Worm (Caenorhabditis elegans) whole organism, L4 larva: ENCODE measurements around the gene Y5H2A.4.
A peak's percentile ranks its signal among the peaks of the same experiment; 100 is the strongest.

Experiments
- F10B5.3 ChIP-seq: sonication (generic microtip); optimal IDR thresholded peaks from 2 replicates; lab custom pipeline; 2016; ENCODE audit warnings: mild to moderate bottlenecking, missing genetic modification characterization, missing compliant biosample characterization
- F26F4.8 ChIP-seq: fragments of 200-800 bp; sonication (Bioruptor generic); conservative IDR thresholded peaks from 2 replicates; pipeline ENCODE4 v1.3.6; 2022; ENCODE audit warnings: missing genetic modification characterization, missing compliant biosample characterization
- F37D6.2 ChIP-seq: sonication (generic microtip); optimal IDR thresholded peaks from 2 replicates; lab custom pipeline; 2016; ENCODE audit warnings: mild to moderate bottlenecking, missing genetic modification characterization, missing compliant biosample characterization
- R02D3.7 ChIP-seq: fragments of 150-350 bp; sonication (generic microtip); optimal IDR thresholded peaks from 3 replicates; lab custom pipeline; 2014; ENCODE audit warnings: missing biosample characterization, missing genetic modification characterization
- T20F7.1 ChIP-seq: fragments of 200-800 bp; sonication (Bioruptor generic); optimal IDR thresholded peaks from 2 replicates; lab custom pipeline; 2018; ENCODE audit warnings: mild to moderate bottlenecking, missing genetic modification characterization, missing compliant biosample characterization
- ama-1 ChIP-seq: fragments of 150-350 bp; optimal IDR thresholded peaks from 2 replicates; lab custom pipeline; 2014; ENCODE audit warnings: inconsistent platforms, mixed read lengths
- ceh-32 ChIP-seq: sonication (generic microtip); optimal IDR thresholded peaks from 2 replicates; lab custom pipeline; 2016; ENCODE audit warnings: mild to moderate bottlenecking, missing genetic modification characterization, missing compliant biosample characterization; ENCODE audit not compliant: poor library complexity
- ctbp-1 ChIP-seq: fragments of 200-800 bp; sonication (Bioruptor generic); IDR thresholded peaks from 2 replicates; pipeline ENCODE4 v1.3.6; 2022; ENCODE audit warnings: missing genetic modification reagents, missing genetic modification characterization, missing compliant biosample characterization
- daf-12 ChIP-seq: fragments of 150-350 bp; optimal IDR thresholded peaks from 2 replicates; lab custom pipeline; 2014; ENCODE audit warnings: missing biosample characterization, missing genetic modification reagents, missing genetic modification characterization
- daf-16 ChIP-seq, 3 experiments: sonication (generic microtip); optimal IDR thresholded peaks; 2 replicates each; lab custom pipeline; 2016 to 2017; ENCODE audit warnings: missing genetic modification characterization in 3 of 3, missing genetic modification reagents in 3 of 3, mild to moderate bottlenecking in 2 of 3, missing compliant biosample characterization in 2 of 3, missing biosample characterization in 1 of 3, moderate library complexity in 1 of 3
- dmd-6 ChIP-seq: fragments of 200-800 bp; sonication (Bioruptor generic); IDR thresholded peaks from 2 replicates; pipeline ENCODE4 v1.3.6; 2022; ENCODE audit warnings: missing genetic modification reagents, missing genetic modification characterization, missing compliant biosample characterization
- dmd-9 ChIP-seq: fragments of 200-800 bp; sonication (Bioruptor generic); IDR thresholded peaks from 2 replicates; pipeline ENCODE4 v1.3.6; 2022; ENCODE audit warnings: missing genetic modification reagents, missing genetic modification characterization, missing compliant biosample characterization
- dve-1 ChIP-seq: sonication (generic microtip); optimal IDR thresholded peaks from 2 replicates; lab custom pipeline; 2017; ENCODE audit warnings: antibody characterized with exemption, mild to moderate bottlenecking, missing genetic modification characterization, missing compliant biosample characterization; ENCODE audit not compliant: insufficient read depth
- hlh-11 ChIP-seq: fragments of 200-800 bp; sonication (Bioruptor generic); optimal IDR thresholded peaks from 2 replicates; lab custom pipeline; 2018; ENCODE audit warnings: mild to moderate bottlenecking, missing genetic modification characterization, missing compliant biosample characterization
- lin-13 ChIP-seq: fragments of 150-350 bp; optimal IDR thresholded peaks from 2 replicates; lab custom pipeline; 2014; ENCODE audit warnings: missing biosample characterization, missing genetic modification reagents, missing genetic modification characterization
- lin-38 ChIP-seq: fragments of 200-800 bp; sonication (Bioruptor generic); IDR thresholded peaks from 2 replicates; pipeline ENCODE4 v1.3.6; 2022; ENCODE audit warnings: missing genetic modification reagents, missing genetic modification characterization, missing compliant biosample characterization
- mdl-1 ChIP-seq, 2 experiments: fragments of 150-350 bp in 1 of 2; sonication (generic microtip) in 1 of 2; optimal IDR thresholded peaks; 2 replicates each; lab custom pipeline; 2014 to 2017; ENCODE audit warnings: missing biosample characterization in 2 of 2, missing genetic modification characterization in 2 of 2
- mes-2 ChIP-seq: sonication (generic microtip); optimal IDR thresholded peaks from 2 replicates; lab custom pipeline; 2016; ENCODE audit warnings: missing genotype, mild to moderate bottlenecking, missing genetic modification characterization, missing compliant biosample characterization; ENCODE audit not compliant: poor library complexity, severe bottlenecking
- nhr-102 ChIP-seq: sonication (generic microtip); optimal IDR thresholded peaks from 2 replicates; lab custom pipeline; 2016; ENCODE audit warnings: mild to moderate bottlenecking, missing genetic modification characterization, moderate library complexity, missing compliant biosample characterization
- nhr-11 ChIP-seq: fragments of 150-350 bp; optimal IDR thresholded peaks from 2 replicates; lab custom pipeline; 2014; ENCODE audit warnings: missing biosample characterization, missing genetic modification characterization
- nhr-111 ChIP-seq: fragments of 200-800 bp; sonication (Bioruptor generic); optimal IDR thresholded peaks from 2 replicates; lab custom pipeline; 2018; ENCODE audit warnings: mild to moderate bottlenecking, missing genetic modification characterization, missing compliant biosample characterization
- nhr-237 ChIP-seq: sonication (generic microtip); optimal IDR thresholded peaks from 2 replicates; lab custom pipeline; 2017; ENCODE audit warnings: missing biosample characterization, missing genetic modification characterization
- nhr-28 ChIP-seq: fragments of 150-350 bp; optimal IDR thresholded peaks from 2 replicates; lab custom pipeline; 2014; ENCODE audit warnings: missing biosample characterization, missing genetic modification characterization
- nhr-41 ChIP-seq: fragments of 200-800 bp; sonication (Bioruptor generic); IDR thresholded peaks from 2 replicates; pipeline ENCODE4 v1.3.6; 2022; ENCODE audit warnings: missing genetic modification reagents, missing genetic modification characterization, missing compliant biosample characterization
- php-3 ChIP-seq: fragments of 200-800 bp; sonication (Bioruptor generic); IDR thresholded peaks from 2 replicates; pipeline ENCODE4 v1.3.6; 2022; ENCODE audit warnings: missing genetic modification reagents, missing genetic modification characterization, missing compliant biosample characterization
- pqm-1 ChIP-seq: sonication (generic microtip); optimal IDR thresholded peaks from 2 replicates; lab custom pipeline; 2017; ENCODE audit warnings: missing biosample characterization, missing genetic modification characterization
- saeg-2 ChIP-seq: fragments of 200-800 bp; sonication (Bioruptor generic); IDR thresholded peaks from 2 replicates; pipeline ENCODE4 v1.3.6; 2022; ENCODE audit warnings: missing genetic modification reagents, missing genetic modification characterization, missing compliant biosample characterization
- sdz-12 ChIP-seq: fragments of 200-800 bp; sonication (Bioruptor generic); optimal IDR thresholded peaks from 2 replicates; lab custom pipeline; 2018; ENCODE audit warnings: mild to moderate bottlenecking, missing genetic modification characterization, missing compliant biosample characterization
- set-16 ChIP-seq: fragments of 200-800 bp; sonication (Bioruptor generic); IDR thresholded peaks from 2 replicates; pipeline ENCODE4 v1.3.6; 2022; ENCODE audit warnings: missing genetic modification reagents, missing genetic modification characterization, missing compliant biosample characterization
- snpc-4 ChIP-seq: fragments of 150-350 bp; optimal IDR thresholded peaks from 2 replicates; lab custom pipeline; 2014; ENCODE audit warnings: missing biosample characterization, missing genetic modification characterization
- tag-97 ChIP-seq: fragments of 200-800 bp; sonication (Bioruptor generic); IDR thresholded peaks from 2 replicates; pipeline ENCODE4 v1.3.6; 2022; ENCODE audit warnings: missing genetic modification characterization, missing compliant biosample characterization
- unc-62 ChIP-seq, 3 experiments: fragments of 150-350 bp in 1 of 3; sonication (generic microtip); optimal IDR thresholded peaks in 2 of 3; peaks in 1 of 3; 1 replicate in 1 of 3; 2 replicates in 2 of 3; lab custom pipeline; 2014 to 2017; ENCODE audit warnings: missing biosample characterization in 3 of 3, missing genetic modification characterization in 3 of 3, missing genetic modification reagents in 3 of 3, missing genotype in 1 of 3
- zip-11 ChIP-seq: fragments of 200-800 bp; sonication (Bioruptor generic); IDR thresholded peaks from 2 replicates; pipeline ENCODE4 v1.3.6; 2022; ENCODE audit warnings: missing genetic modification characterization, missing compliant biosample characterization
- zip-2 ChIP-seq: fragments of 150-350 bp; optimal IDR thresholded peaks from 2 replicates; lab custom pipeline; 2014; ENCODE audit warnings: missing biosample characterization, missing genetic modification characterization

Gene Y5H2A.4

DNA sequence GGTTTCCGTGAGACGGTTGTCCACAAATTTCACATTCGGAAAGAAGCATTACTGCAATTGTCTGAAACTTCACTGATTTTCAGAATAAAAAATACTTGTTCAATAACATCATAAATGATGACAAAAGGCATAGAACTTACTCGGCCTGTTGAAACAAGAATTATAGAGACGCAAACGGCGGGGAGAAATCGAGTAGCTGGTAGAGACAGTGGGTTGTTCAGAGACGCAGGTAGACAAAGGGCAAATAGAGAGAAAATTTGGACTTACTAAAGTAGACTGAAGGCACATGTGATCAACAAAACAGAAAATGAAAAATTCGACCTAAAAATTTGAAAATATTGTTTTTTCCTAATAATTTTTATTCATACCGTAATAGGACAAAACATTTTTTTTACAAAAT lies 14.4 kb downstream of the Y5H2A.4 start, which contains the start of gene nhr-182 (continued):
- TF ChIP-seq nhr-41 (no peak), nhr-111 (GFP tag; lab: Kevin White, UChicago) (no peak), mes-2 (peak; percentile 10), ama-1 (lab: Kevin White, UChicago) (no peak), R02D3.7 (tag; lab: Kevin White, UChicago) (no peak), nhr-11 (tag; lab: Kevin White, UChicago) (no peak), daf-12 (no peak), nhr-237 (tag; lab: Kevin White, UChicago) (no peak), snpc-4 (tag; lab: Kevin White, UChicago) (no peak), ceh-32 (no peak), lin-13 (GFP tag; lab: Kevin White, UChicago) (no peak), nhr-28 (peak; percentile 25), php-3 (GFP tag; lab: Robert Waterston, UW) (no peak), T20F7.1 (GFP tag; lab: Kevin White, UChicago) (no peak), zip-11 (no peak), dmd-6 (GFP tag; lab: Robert Waterston, UW) (peak; percentile 18; the same call in 1 of the 2 replicates), nhr-102 (tag; lab: Kevin White, UChicago) (no peak), mdl-1 (tag; optimal IDR thresholded peaks at IDR 0.05; lab: Kevin White, UChicago) (no peak), F10B5.3 (tag; lab: Kevin White, UChicago) (no peak), tag-97 (GFP tag; lab: Robert Waterston, UW) (no peak), daf-16 (GFP tag; optimal IDR thresholded peaks at IDR 0.05; lab: Kevin White, UChicago) (no peak), daf-16 (tag; optimal IDR thresholded peaks at IDR 0.05; lab: Kevin White, UChicago) (peak; percentile 66), zip-2 (tag; lab: Kevin White, UChicago) (no peak), saeg-2 (GFP tag; lab: Robert Waterston, UW) (no peak), F37D6.2 (tag; lab: Kevin White, UChicago) (no peak), F26F4.8 (GFP tag; lab: Robert Waterston, UW) (no peak), dmd-9 (GFP tag; lab: Robert Waterston, UW) (no peak), hlh-11 (tag; lab: Kevin White, UChicago) (peak; percentile 14)
- TF ChIP-seq, all 104 proteins: peak for 7

DNA sequence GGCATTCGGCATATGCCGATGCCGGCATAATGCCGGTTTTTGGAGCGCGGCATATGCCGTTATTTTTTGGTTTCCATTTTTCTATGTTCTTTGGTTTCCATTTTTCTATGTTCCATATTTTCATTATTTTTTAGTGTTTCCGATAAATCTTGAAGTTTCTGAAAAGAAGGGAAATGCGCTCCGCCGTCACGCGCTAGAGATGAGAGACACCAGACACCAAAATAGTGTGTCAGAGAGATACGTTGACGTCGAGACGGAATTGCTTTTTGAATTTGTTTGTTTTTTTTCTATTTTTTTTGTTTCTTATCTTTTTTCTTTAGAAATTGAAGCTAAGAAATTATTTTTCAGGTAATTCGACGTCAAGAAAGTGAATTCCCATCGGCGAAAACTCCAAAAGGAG lies 19.0 kb downstream of the Y5H2A.4 start, which contains the start of gene F41B5.1:
Gene F41B5.1 (plus strand): TSS at position 343 of the 400 bp plus-strand sequence.
- TF ChIP-seq lin-38 (GFP tag; lab: Robert Waterston, UW), result peak; percentile 73

DNA sequence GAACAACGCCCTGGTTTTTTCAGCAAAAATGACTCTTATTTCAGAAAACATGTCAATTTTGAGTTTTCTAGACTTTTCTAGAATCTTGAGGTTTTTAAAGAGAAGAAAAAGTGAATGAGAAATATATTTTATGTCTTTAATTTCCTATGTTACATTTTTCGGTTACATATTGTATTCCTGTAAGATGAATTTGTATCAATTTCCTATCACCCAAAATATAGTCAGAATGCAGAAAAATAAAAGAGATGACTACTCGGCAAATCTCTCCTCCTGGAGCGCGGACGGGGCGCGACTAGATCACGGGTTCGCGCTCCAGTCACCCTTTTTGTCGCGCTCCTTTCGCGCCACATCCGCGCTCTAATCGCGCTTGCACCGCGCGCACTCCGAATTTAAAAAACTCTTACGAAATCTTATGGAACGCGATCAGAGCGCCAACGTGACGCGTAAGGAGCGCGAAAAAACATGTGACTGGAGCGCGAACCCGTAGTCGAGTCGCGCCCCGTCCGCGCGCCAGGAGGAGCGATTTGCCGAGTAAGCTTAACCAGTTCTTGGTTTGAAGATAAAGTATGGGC lies 19.5 kb downstream of the Y5H2A.4 start, which contains the start of gene str-253:
Gene str-253 (minus strand): TSS at position 51 of the 572 bp plus-strand sequence.
- TF ChIP-seq set-16 (GFP tag; lab: Robert Waterston, UW), result peak; percentile 72
- TF ChIP-seq unc-62 (GFP tag; optimal IDR thresholded peaks at IDR 0.05 in 1 of 2; lab: Kevin White, UChicago), result peak in 1 of 2 experiments; percentile 82
- TF ChIP-seq unc-62 (tag; optimal IDR thresholded peaks at IDR 0.05; lab: Kevin White, UChicago), result no peak
- TF ChIP-seq ctbp-1 (GFP tag; lab: Robert Waterston, UW), result no peak

DNA sequence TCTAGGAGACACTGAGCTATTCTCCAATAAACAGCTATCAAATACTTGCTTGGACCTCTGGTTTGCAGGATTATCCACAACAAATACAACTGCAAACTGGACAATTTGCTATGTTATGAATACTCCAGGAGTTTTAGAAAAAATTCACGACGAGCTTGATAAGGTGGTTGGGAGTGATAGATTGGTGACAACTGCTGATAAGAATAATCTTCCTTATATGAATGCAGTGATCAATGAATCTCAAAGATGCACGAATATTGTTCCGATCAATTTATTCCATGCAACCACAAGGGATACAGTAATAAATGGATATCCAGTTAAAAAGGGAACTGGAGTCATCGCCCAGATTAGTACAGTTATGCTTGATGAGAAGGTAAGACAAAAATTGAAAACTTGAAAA lies 22.4 kb downstream of the Y5H2A.4 start:
- TF ChIP-seq dmd-6 (GFP tag; lab: Robert Waterston, UW), result peak; percentile 73
- TF ChIP-seq daf-16 (GFP tag; optimal IDR thresholded peaks at IDR 0.05; lab: Kevin White, UChicago), result no peak
- TF ChIP-seq daf-16 (tag; optimal IDR thresholded peaks at IDR 0.05; lab: Kevin White, UChicago), result peak; percentile 19
- no peak for TF ChIP-seq sdz-12
- TF ChIP-seq pqm-1 (tag; lab: Kevin White, UChicago), result peak; percentile 7
- TF ChIP-seq dve-1 (tag; lab: Kevin White, UChicago), result peak; percentile 8
